Worm (Caenorhabditis elegans): ENCODE measurements around the gene F40F8.1.

F40F8.1 gene

ce11 chrII:11162390-11162789 is 34.9 kb downstream of the F40F8.1 start, which contains the start of gene ptr-13:
ptr-13 (minus strand) TSS chrII:11162481.
- TF ChIP-seq hnd-1 (tag; optimal IDR thresholded peaks at IDR 0.05) (no peak), flt-1 (GFP tag; IDR thresholded peaks at IDR 0.05) (no peak), hmbx-1 (tag; optimal IDR thresholded peaks at IDR 0.05) (no peak), tbx-37 (GFP tag; conservative IDR thresholded peaks at IDR 0.05) (no peak), ceh-13 (GFP tag; optimal IDR thresholded peaks at IDR 0.05) (no peak), hmg-4 (GFP tag; optimal IDR thresholded peaks at IDR 0.05) (no peak), sea-1 (GFP tag; conservative IDR thresholded peaks at IDR 0.05) (no peak)

DNA sequence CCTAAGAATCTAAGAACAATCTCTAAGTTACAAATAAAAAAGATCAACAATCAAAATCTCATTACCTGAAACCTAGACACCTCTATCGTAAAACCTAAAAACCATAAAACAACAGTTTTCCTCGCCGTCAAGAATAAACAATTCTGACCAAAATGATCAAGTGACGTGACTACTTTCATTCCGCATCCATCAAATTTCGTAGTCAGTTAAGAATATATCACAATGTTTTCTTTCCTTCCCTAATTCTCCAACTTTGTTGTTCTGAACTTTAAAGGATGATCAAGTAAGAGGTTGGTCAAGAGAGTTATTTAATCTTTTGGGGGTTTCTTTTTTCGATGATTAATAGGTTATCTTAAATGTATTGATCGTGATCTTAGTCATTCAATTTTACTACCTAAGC is 35.8 kb downstream of the F40F8.1 start:
- TF ChIP-seq hmbx-1 (tag; optimal IDR thresholded peaks at IDR 0.05) (no peak), sea-1 (GFP tag; conservative IDR thresholded peaks at IDR 0.05) (no peak), tbx-37 (GFP tag; conservative IDR thresholded peaks at IDR 0.05) (no peak), tra-4 (tag; optimal IDR thresholded peaks at IDR 0.05) (no peak), aly-1 (tag; optimal IDR thresholded peaks at IDR 0.05) (no peak), hnd-1 (tag; optimal IDR thresholded peaks at IDR 0.05) (no peak), pes-1 (GFP tag; IDR thresholded peaks at IDR 0.05) (no peak), hmg-4 (GFP tag; optimal IDR thresholded peaks at IDR 0.05) (no peak), scrt-1 (GFP tag; IDR thresholded peaks at IDR 0.05) (no peak), ceh-36 (tag; optimal IDR thresholded peaks at IDR 0.05) (no peak), F13C5.2 (tag; optimal IDR thresholded peaks at IDR 0.05) (no peak), flt-1 (GFP tag; IDR thresholded peaks at IDR 0.05) (no peak), tbx-11 (GFP tag; IDR thresholded peaks at IDR 0.05) (no peak), ama-1 (optimal IDR thresholded peaks at IDR 0.05) (no peak), ceh-13 (GFP tag; optimal IDR thresholded peaks at IDR 0.05) (no peak), ets-7 (tag; optimal IDR thresholded peaks at IDR 0.05) (no peak), B0310.2 (tag; optimal IDR thresholded peaks at IDR 0.05) (no peak)

DNA sequence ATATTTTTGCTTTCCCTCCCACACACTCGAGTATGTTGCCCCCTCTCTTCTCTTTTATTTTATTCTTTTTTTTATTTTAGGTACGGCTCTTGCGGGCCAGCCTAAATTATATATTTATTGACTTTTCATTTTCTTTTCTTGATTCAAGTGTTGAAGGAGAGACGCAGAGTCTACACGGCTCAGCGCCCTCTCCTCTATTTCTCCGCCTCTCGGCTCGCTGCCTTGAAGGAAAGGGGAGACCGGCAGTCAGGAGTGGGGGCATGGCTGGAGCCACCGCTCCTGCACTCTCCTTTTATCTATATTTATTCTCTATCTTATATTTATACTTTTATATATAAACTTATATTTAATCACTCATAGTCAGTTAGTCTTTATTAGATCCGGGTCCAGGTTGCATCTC is 39.0 kb downstream of the F40F8.1 start:
- TF ChIP-seq pes-1 (GFP tag; IDR thresholded peaks at IDR 0.05) (peak; percentile 49; the same call in 1 of the 2 replicates), sea-1 (GFP tag; conservative IDR thresholded peaks at IDR 0.05) (no peak)

ce11 chrII:11167039-11167438 is 39.6 kb downstream of the F40F8.1 start:
- TF ChIP-seq hmg-4 (GFP tag; optimal IDR thresholded peaks at IDR 0.05) (peak; percentile 38), sea-1 (GFP tag; conservative IDR thresholded peaks at IDR 0.05) (no peak)

ce11 chrII:11175347-11175746 is 47.9 kb downstream of the F40F8.1 start:
- no peak for TF ChIP-seq flt-1 (GFP tag; IDR thresholded peaks at IDR 0.05)
- no peak for TF ChIP-seq hnd-1 (tag; optimal IDR thresholded peaks at IDR 0.05)
- no peak for TF ChIP-seq tra-4 (tag; optimal IDR thresholded peaks at IDR 0.05)

- TF ChIP-seq B0310.2 (tag; optimal IDR thresholded peaks at IDR 0.05): no peak
- TF ChIP-seq scrt-1 (GFP tag; IDR thresholded peaks at IDR 0.05): no peak
- TF ChIP-seq hmbx-1 (tag; optimal IDR thresholded peaks at IDR 0.05): no peak
- no peak for TF ChIP-seq ets-7 (tag; optimal IDR thresholded peaks at IDR 0.05)
- no peak for TF ChIP-seq ceh-13 (GFP tag; optimal IDR thresholded peaks at IDR 0.05)
- TF ChIP-seq tbx-37 (GFP tag; conservative IDR thresholded peaks at IDR 0.05): no peak
- no peak for TF ChIP-seq sea-1 (GFP tag; conservative IDR thresholded peaks at IDR 0.05)
- no peak for TF ChIP-seq tbx-11 (GFP tag; IDR thresholded peaks at IDR 0.05)
- no peak for TF ChIP-seq flt-1 (GFP tag; IDR thresholded peaks at IDR 0.05)
- no peak for TF ChIP-seq ceh-36 (tag; optimal IDR thresholded peaks at IDR 0.05)
- no peak for TF ChIP-seq aly-1 (tag; optimal IDR thresholded peaks at IDR 0.05)
- TF ChIP-seq pes-1 (GFP tag; IDR thresholded peaks at IDR 0.05): no peak
- no peak for TF ChIP-seq tra-4 (tag; optimal IDR thresholded peaks at IDR 0.05)
Measured at ce11 chrII:11176441-11176840, 49.0 kb downstream of the F40F8.1 start.

DNA sequence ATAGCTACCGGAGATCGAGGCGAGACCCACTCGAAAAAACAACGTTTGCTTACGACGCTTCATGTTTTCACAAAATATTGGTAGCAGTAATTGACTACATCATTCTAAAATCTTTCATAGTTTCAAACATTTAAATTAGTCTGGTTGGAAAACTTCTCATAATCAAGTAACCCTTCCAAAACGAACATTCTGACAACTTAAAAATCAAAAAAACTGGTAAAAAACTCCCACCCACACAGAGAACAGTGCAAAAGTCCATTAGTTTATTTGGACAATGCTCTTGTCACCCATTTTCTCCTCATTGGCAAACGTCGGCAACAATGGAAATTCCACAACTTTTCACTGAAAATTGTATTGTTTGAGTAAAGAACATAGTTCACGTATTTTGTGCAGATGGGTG is 49.9 kb downstream of the F40F8.1 start, which contains the start of gene F37H8.6:
Gene F37H8.6, minus strand, starts transcription at position 101 of the 400 bp plus-strand sequence.
- TF ChIP-seq ceh-36 (tag; optimal IDR thresholded peaks at IDR 0.05): no peak
- no peak for TF ChIP-seq ama-1 (optimal IDR thresholded peaks at IDR 0.05)
- no peak for TF ChIP-seq aly-1 (tag; optimal IDR thresholded peaks at IDR 0.05)
- no peak for TF ChIP-seq B0310.2 (tag; optimal IDR thresholded peaks at IDR 0.05)
- no peak for TF ChIP-seq scrt-1 (GFP tag; IDR thresholded peaks at IDR 0.05)
- no peak for TF ChIP-seq sea-1 (GFP tag; conservative IDR thresholded peaks at IDR 0.05)
- TF ChIP-seq hmg-4 (GFP tag; optimal IDR thresholded peaks at IDR 0.05): no peak
- TF ChIP-seq hmbx-1 (tag; optimal IDR thresholded peaks at IDR 0.05): no peak

ce11 chrII:11178737-11179136 is 51.3 kb downstream of the F40F8.1 start:
- TF ChIP-seq aly-1 (tag; optimal IDR thresholded peaks at IDR 0.05): no peak
- TF ChIP-seq scrt-1 (GFP tag; IDR thresholded peaks at IDR 0.05): no peak
- TF ChIP-seq sea-1 (GFP tag; conservative IDR thresholded peaks at IDR 0.05): no peak
- TF ChIP-seq hmg-4 (GFP tag; optimal IDR thresholded peaks at IDR 0.05): no peak
- no peak for TF ChIP-seq hnd-1 (tag; optimal IDR thresholded peaks at IDR 0.05)
- no peak for TF ChIP-seq tra-4 (tag; optimal IDR thresholded peaks at IDR 0.05)
- no peak for TF ChIP-seq ceh-13 (GFP tag; optimal IDR thresholded peaks at IDR 0.05)
- TF ChIP-seq B0310.2 (tag; optimal IDR thresholded peaks at IDR 0.05): no peak
- TF ChIP-seq ceh-36 (tag; optimal IDR thresholded peaks at IDR 0.05): no peak
- no peak for TF ChIP-seq flt-1 (GFP tag; IDR thresholded peaks at IDR 0.05)
- no peak for TF ChIP-seq hmbx-1 (tag; optimal IDR thresholded peaks at IDR 0.05)
- no peak for TF ChIP-seq tbx-37 (GFP tag; conservative IDR thresholded peaks at IDR 0.05)
- TF ChIP-seq ama-1 (optimal IDR thresholded peaks at IDR 0.05): no peak
- TF ChIP-seq ets-7 (tag; optimal IDR thresholded peaks at IDR 0.05): no peak
- TF ChIP-seq tbx-11 (GFP tag; IDR thresholded peaks at IDR 0.05): no peak
- no peak for TF ChIP-seq pes-1 (GFP tag; IDR thresholded peaks at IDR 0.05)
- TF ChIP-seq F13C5.2 (tag; optimal IDR thresholded peaks at IDR 0.05): no peak

All from whole organism, early embryonic.